Fruit fly (Drosophila melanogaster) whole organism, adult: Measurements from ENCODE around the gene Sb.

Experiments used
- CG11617 ChIP-seq: fragments of 200-800 bp; sonication (Bioruptor generic); optimal IDR thresholded peaks from 2 replicates; lab custom pipeline; 2017; ENCODE audit warnings: mild to moderate bottlenecking, missing biosample characterization, missing genetic modification reagents, missing genetic modification characterization
- CG12768 ChIP-seq: fragments of 200-800 bp; sonication (Bioruptor generic); optimal IDR thresholded peaks from 2 replicates; lab custom pipeline; 2017; ENCODE audit warnings: missing biosample characterization, missing genetic modification characterization, mild to moderate bottlenecking, moderate library complexity, missing genetic modification reagents
- CG14711 ChIP-seq: fragments of 200-800 bp; sonication (Bioruptor generic); optimal IDR thresholded peaks from 2 replicates; lab custom pipeline; 2018; ENCODE audit warnings: missing biosample characterization, mild to moderate bottlenecking, missing genetic modification characterization, moderate library complexity
- CG1620 ChIP-seq: fragments of 200-800 bp; sonication (Bioruptor generic); optimal IDR thresholded peaks from 2 replicates; lab custom pipeline; 2016; ENCODE audit warnings: missing biosample characterization, missing genetic modification characterization
- CG33017 ChIP-seq: fragments of 200-800 bp; sonication (Bioruptor generic); optimal IDR thresholded peaks from 2 replicates; lab custom pipeline; 2018; ENCODE audit warnings: missing biosample characterization, mild to moderate bottlenecking, missing genetic modification characterization, moderate library complexity
- CG5204 ChIP-seq: fragments of 200-800 bp; sonication (Bioruptor generic); optimal IDR thresholded peaks from 2 replicates; lab custom pipeline; 2016; ENCODE audit warnings: missing biosample characterization, missing genetic modification characterization
- CG7045 ChIP-seq: fragments of 200-800 bp; sonication (Bioruptor generic); optimal IDR thresholded peaks from 2 replicates; lab custom pipeline; 2017; ENCODE audit warnings: missing biosample characterization, mild to moderate bottlenecking, missing genetic modification characterization
- CG7101 ChIP-seq: fragments of 200-800 bp; sonication (Bioruptor generic); optimal IDR thresholded peaks from 2 replicates; lab custom pipeline; 2018; ENCODE audit warnings: missing biosample characterization, mild to moderate bottlenecking, missing genetic modification characterization, moderate library complexity
- Clk ChIP-seq: fragments of 200-800 bp; sonication (Bioruptor generic); optimal IDR thresholded peaks from 2 replicates; lab custom pipeline; 2017; ENCODE audit warnings: missing biosample characterization, missing genetic modification characterization
- Crg-1 ChIP-seq: fragments of 200-800 bp; sonication (Bioruptor generic); optimal IDR thresholded peaks from 2 replicates; lab custom pipeline; 2016; ENCODE audit warnings: missing biosample characterization, missing genetic modification characterization
- Hr96 ChIP-seq: fragments of 200-800 bp; sonication (Bioruptor generic); optimal IDR thresholded peaks from 2 replicates; lab custom pipeline; 2016; ENCODE audit warnings: missing biosample characterization, missing genetic modification characterization
- Mnt ChIP-seq: fragments of 200-800 bp; sonication (Bioruptor generic); optimal IDR thresholded peaks from 2 replicates; lab custom pipeline; 2016; ENCODE audit warnings: missing biosample characterization, mild to moderate bottlenecking, missing genetic modification characterization
- bab1 ChIP-seq: fragments of 200-800 bp; sonication (Bioruptor generic); optimal IDR thresholded peaks from 3 replicates; lab custom pipeline; 2019; ENCODE audit warnings: missing biosample characterization, mild to moderate bottlenecking, missing genetic modification characterization, moderate library complexity
- cic ChIP-seq: fragments of 200-800 bp; sonication (Bioruptor generic); optimal IDR thresholded peaks from 2 replicates; lab custom pipeline; 2017; ENCODE audit warnings: missing biosample characterization, mild to moderate bottlenecking, missing genetic modification characterization, moderate library complexity
- cnc ChIP-seq, 2 experiments: fragments of >200 bp; optimal IDR thresholded peaks; 2 replicates each; lab custom pipeline; 2017
- kay ChIP-seq: fragments of 200-800 bp; sonication (Bioruptor generic); peaks from one replicate; lab custom pipeline; 2016; ENCODE audit warnings: missing biosample characterization, missing genetic modification characterization, borderline replicate concordance
- ovo ChIP-seq: fragments of 200-800 bp; sonication (Bioruptor generic); optimal IDR thresholded peaks from 2 replicates; lab custom pipeline; 2016; ENCODE audit warnings: missing biosample characterization, missing genetic modification characterization
- pad ChIP-seq: fragments of 200-800 bp; sonication (Bioruptor generic); optimal IDR thresholded peaks from 3 replicates; lab custom pipeline; 2017; ENCODE audit warnings: missing biosample characterization, missing genetic modification characterization, mild to moderate bottlenecking, moderate library complexity, missing genetic modification reagents
- tj ChIP-seq: fragments of 200-800 bp; sonication (Bioruptor generic); optimal IDR thresholded peaks from 3 replicates; lab custom pipeline; 2017; ENCODE audit warnings: missing biosample characterization, mild to moderate bottlenecking, missing genetic modification characterization, moderate library complexity
- toe ChIP-seq: fragments of 200-800 bp; sonication (Bioruptor generic); optimal IDR thresholded peaks from 2 replicates; lab custom pipeline; 2016; ENCODE audit warnings: missing biosample characterization, missing genetic modification characterization

The Sb gene

DNA sequence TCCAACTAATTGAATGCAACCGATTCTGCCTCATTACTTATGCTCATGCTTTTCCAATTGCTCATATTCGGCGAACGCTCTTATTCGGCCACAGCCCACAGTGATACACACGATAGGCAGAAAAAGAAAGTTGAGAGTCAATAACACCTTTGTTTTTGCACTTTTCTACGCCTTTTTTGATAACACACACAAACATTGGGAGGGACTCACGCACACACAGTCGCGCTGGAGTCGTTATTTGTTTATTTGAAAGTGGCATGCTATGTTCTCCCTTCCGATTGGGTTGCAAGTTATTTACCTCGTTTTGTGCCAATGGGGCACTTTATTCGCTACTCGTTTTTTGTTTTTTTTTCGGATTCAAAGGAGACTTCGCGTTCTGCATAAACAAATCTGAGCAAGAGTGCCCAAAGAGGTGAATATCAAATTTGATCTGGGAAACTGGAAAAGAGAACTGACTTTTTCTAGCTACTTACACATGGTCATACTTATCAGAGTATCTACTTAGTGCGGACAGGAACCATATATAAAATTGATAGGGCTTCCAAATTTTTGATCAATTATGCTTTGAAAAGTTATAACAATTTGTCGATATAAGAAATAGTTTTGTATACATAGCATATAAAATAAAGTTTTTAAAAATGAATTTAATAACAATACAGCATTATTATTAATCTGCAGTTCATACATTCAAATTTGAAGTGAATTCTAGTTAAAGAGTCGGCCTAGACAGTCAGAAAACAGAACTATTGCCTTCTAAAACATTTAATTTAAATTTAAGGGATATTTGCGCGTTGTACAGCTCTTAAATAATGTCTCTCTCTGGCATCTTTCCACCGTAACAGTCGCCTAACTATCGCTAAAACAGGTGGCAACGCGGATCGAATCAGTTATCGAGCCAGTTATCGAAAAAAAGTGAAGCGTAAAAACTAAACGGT lies 17.4 kb upstream of the Sb start, which contains the start of the genes Mhcl and Akt:
Gene Mhcl, minus strand, starts transcription at position 429 of the 935 bp plus-strand sequence.
Gene Akt, plus strand, starts transcription at position 896 of the 935 bp plus-strand sequence.
- TF ChIP-seq CG33017 (tag; lab: Kevin White, UChicago) (no peak), CG5204 (GFP tag; lab: Kevin White, UChicago) (no peak), Hr96 (GFP tag; lab: Kevin White, UChicago) (peak; percentile 35), Mnt (GFP tag; lab: Kevin White, UChicago) (no peak), toe (GFP tag; lab: Kevin White, UChicago) (peak; percentile 53), tj (GFP tag; lab: Kevin White, UChicago) (no peak), kay (GFP tag; lab: Kevin White, UChicago) (no peak), CG7045 (no peak), cic (no peak), CG1620 (GFP tag; lab: Kevin White, UChicago) (peak; percentile 14), ovo (GFP tag; lab: Kevin White, UChicago) (peak; percentile 66)

DNA sequence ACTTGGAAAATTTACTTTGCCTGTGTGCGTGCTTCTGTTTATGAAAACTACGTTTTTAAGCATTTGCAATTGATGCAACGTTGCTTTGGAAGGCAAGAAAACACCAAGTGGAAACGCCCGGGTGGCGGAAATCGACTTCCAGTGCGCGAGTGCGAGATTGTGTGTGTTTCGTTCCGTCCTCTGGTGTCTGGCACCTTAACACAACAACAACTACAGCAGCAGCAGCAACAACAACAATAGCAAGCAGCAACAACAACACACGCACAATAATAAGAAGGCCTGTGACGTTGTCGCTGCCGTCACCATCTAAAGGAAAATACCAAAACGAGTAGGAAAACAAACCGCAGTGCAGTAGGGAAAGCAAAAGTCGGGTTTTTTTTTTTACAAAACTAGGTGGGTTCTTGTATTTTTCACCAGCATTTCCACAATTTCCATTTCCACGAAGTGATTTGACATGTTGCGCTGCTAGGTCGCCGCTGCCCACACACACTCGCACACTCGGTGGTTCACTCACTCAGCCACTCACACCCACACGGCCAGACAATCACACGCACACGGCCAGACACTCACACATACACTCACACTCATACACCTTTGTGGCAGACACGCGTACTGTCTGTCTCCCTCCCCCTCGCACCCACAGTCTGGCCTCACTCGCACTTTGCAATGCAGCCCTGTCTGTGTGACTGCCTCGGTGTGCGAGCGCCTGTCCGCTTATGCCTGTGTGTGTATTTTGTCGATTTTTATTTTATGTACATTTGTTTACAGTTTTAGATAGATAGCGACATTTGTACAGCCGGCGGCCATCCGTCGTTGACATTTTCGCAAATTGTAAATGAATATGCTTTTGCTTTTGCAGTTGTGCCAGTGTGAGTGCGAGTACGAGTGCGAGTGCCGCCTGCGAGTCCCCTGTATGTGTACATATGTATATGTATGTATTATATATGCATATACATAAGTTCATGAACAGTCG lies 16.4 kb upstream of the Sb start:
- peak; percentile 66 for TF ChIP-seq toe (GFP tag; lab: Kevin White, UChicago)
- TF ChIP-seq cnc (optimal IDR thresholded peaks at IDR 0.05; lab: Kevin White, UChicago) = no peak
- TF ChIP-seq CG7101 = peak; percentile 56
- peak; percentile 57 for TF ChIP-seq Hr96 (GFP tag; lab: Kevin White, UChicago)
- peak; percentile 79 for TF ChIP-seq ovo (GFP tag; lab: Kevin White, UChicago)
- peak; percentile 74 for TF ChIP-seq pad (GFP tag; lab: Kevin White, UChicago)
- TF ChIP-seq CG11617 = peak; percentile 46
- TF ChIP-seq CG1620 (GFP tag; lab: Kevin White, UChicago) = peak; percentile 29
- TF ChIP-seq bab1 (GFP tag; lab: Kevin White, UChicago) = no peak
- peak; percentile 52 for TF ChIP-seq Clk
- TF ChIP-seq kay (GFP tag; lab: Kevin White, UChicago) = peak; percentile 90
- TF ChIP-seq CG5204 (GFP tag; lab: Kevin White, UChicago) = peak; percentile 38
- TF ChIP-seq Mnt (GFP tag; lab: Kevin White, UChicago) = peak; percentile 96
- TF ChIP-seq CG7045 = peak; percentile 13
- TF ChIP-seq CG33017 (tag; lab: Kevin White, UChicago) = no peak
- TF ChIP-seq CG12768 (GFP tag; lab: Kevin White, UChicago) = peak; percentile 76
- peak; percentile 99 for TF ChIP-seq cic
- TF ChIP-seq tj (GFP tag; lab: Kevin White, UChicago) = peak; percentile 57
- TF ChIP-seq CG14711 (tag; lab: Kevin White, UChicago) = peak; percentile 28
- no peak for TF ChIP-seq Crg-1

DNA sequence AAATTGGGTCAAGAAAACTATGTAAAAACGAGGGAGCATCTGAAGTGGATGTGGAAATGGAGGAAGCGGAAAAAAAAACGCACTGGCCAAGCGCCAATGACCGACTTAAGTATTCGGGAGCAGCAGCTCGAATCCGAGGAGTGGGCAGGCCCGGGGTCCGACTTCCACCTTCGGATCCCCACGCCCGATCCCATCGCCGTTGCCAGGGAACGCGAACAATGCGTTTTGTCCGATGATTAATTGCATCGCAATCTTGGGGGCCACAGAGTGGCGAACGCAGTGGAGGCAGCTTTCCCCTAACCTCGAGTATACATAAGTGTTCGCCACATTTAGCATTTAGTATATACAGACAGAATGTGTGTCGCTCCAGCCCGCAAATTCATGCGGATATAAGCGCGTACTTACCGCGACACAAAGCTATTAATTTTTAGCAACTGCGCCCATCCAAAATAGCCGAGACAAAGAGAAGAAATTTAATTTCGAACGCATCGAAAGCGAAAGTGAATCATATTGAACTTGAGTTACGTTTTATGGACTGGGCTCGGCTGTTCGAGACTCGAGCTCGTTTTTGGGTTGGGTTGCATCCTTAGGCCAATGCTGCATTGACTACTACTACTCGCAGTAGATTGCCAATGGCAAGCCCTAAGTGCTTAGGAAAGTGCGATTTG lies 10.0 kb upstream of the Sb start:
- TF ChIP-seq Mnt (GFP tag; lab: Kevin White, UChicago) = no peak
- TF ChIP-seq kay (GFP tag; lab: Kevin White, UChicago) = peak; percentile 22

DNA sequence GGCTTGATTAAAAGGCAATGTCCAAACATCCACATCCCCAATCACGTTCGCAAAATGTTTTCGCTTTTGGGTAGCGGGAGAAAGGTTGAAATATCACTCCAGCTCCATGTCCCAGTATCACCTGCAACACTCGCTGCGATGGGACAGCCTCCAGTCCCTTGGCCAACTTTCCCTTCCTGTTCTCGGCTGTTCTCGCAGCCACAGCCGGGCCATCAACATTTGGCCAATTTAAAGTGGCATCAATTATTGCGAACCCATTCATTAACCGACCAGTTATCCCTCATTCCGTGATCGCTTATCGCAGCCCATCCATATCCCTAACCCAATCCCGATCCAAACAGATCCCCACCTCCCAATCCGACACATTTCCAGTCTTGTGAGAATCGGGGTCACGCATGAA lies 2.8 kb upstream of the Sb start:
- TF ChIP-seq kay (GFP tag; lab: Kevin White, UChicago) (no peak), CG12768 (GFP tag; lab: Kevin White, UChicago) (no peak), CG7101 (no peak), Hr96 (GFP tag; lab: Kevin White, UChicago) (no peak), tj (GFP tag; lab: Kevin White, UChicago) (no peak), Clk (no peak), pad (GFP tag; lab: Kevin White, UChicago) (no peak)

DNA sequence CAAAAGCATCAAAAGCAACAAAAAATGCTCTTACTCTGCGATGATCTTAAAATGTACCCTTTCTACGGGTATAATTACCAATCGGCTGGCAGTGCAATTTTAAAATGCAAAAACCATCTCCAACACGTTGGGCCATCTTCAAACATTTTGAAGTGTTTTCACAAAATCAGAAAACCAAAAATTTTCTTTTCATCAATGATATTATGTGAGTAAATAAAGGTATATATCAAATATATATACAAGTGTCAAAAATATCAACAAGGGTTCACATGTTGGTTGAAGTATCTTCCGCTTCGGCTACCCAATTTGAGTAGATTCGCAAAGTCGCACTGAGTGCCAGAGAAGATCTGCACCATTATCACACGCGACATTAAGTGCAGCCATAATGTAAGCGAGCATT lies 1.4 kb downstream of the Sb start:
- TF ChIP-seq pad (GFP tag; lab: Kevin White, UChicago) (no peak), cnc (optimal IDR thresholded peaks at IDR 0.05; lab: Kevin White, UChicago) (no peak), bab1 (GFP tag; lab: Kevin White, UChicago) (no peak), Mnt (GFP tag; lab: Kevin White, UChicago) (no peak), CG14711 (tag; lab: Kevin White, UChicago) (no peak), ovo (GFP tag; lab: Kevin White, UChicago) (no peak), CG33017 (tag; lab: Kevin White, UChicago) (no peak), Clk (no peak), kay (GFP tag; lab: Kevin White, UChicago) (no peak), Hr96 (GFP tag; lab: Kevin White, UChicago) (no peak), CG12768 (GFP tag; lab: Kevin White, UChicago) (no peak), CG5204 (GFP tag; lab: Kevin White, UChicago) (no peak), toe (GFP tag; lab: Kevin White, UChicago) (no peak), tj (GFP tag; lab: Kevin White, UChicago) (no peak), Crg-1 (no peak), CG1620 (GFP tag; lab: Kevin White, UChicago) (no peak), CG11617 (no peak), CG7045 (no peak), CG7101 (no peak)
